Worm (Caenorhabditis elegans) whole organism, early embryonic: ENCODE data around the gene bus-8B.
A peak's percentile ranks its signal among the peaks of the same experiment; 100 is the strongest.

Experiments used
- B0310.2 ChIP-seq: sonication (generic microtip); optimal IDR thresholded peaks from 2 replicates; lab custom pipeline; 2016; ENCODE audit warnings: mild to moderate bottlenecking, missing genetic modification characterization, missing compliant biosample characterization
- F13C5.2 ChIP-seq: sonication (generic microtip); optimal IDR thresholded peaks from 2 replicates; lab custom pipeline; 2017; ENCODE audit warnings: mild to moderate bottlenecking, missing genetic modification characterization, inconsistent platforms, missing compliant biosample characterization
- aly-1 ChIP-seq: sonication (generic microtip); optimal IDR thresholded peaks from 2 replicates; lab custom pipeline; 2016; ENCODE audit warnings: missing genetic modification characterization, missing compliant biosample characterization
- ama-1 ChIP-seq: fragments of 150-350 bp; optimal IDR thresholded peaks from 2 replicates; lab custom pipeline; 2014
- ceh-13 ChIP-seq: fragments of 200-800 bp; sonication (Bioruptor generic); optimal IDR thresholded peaks from 2 replicates; lab custom pipeline; 2018; ENCODE audit warnings: mild to moderate bottlenecking, missing genetic modification characterization, missing compliant biosample characterization
- ceh-36 ChIP-seq: sonication (generic microtip); optimal IDR thresholded peaks from 2 replicates; lab custom pipeline; 2016; ENCODE audit warnings: missing genetic modification characterization, inconsistent platforms, missing compliant biosample characterization
- ets-7 ChIP-seq: sonication (generic microtip); optimal IDR thresholded peaks from 2 replicates; lab custom pipeline; 2016; ENCODE audit warnings: missing genotype, missing genetic modification characterization, missing compliant biosample characterization
- flt-1 ChIP-seq: fragments of 200-800 bp; sonication (Bioruptor generic); IDR thresholded peaks from 2 replicates; pipeline ENCODE4 v1.3.6; 2022; ENCODE audit warnings: missing genetic modification characterization, missing compliant biosample characterization
- hmbx-1 ChIP-seq: sonication (generic microtip); optimal IDR thresholded peaks from 2 replicates; lab custom pipeline; 2016; ENCODE audit warnings: mild to moderate bottlenecking, missing genetic modification characterization, missing compliant biosample characterization
- hmg-4 ChIP-seq: fragments of 200-800 bp; sonication (Bioruptor generic); optimal IDR thresholded peaks from 2 replicates; lab custom pipeline; 2018; ENCODE audit warnings: mild to moderate bottlenecking, missing genetic modification characterization, missing compliant biosample characterization
- hnd-1 ChIP-seq: sonication (generic microtip); optimal IDR thresholded peaks from 2 replicates; lab custom pipeline; 2016; ENCODE audit warnings: missing genetic modification characterization, missing compliant biosample characterization
- pes-1 ChIP-seq: fragments of 200-800 bp; sonication (Bioruptor generic); IDR thresholded peaks from 2 replicates; pipeline ENCODE4 v1.3.6; 2022; ENCODE audit warnings: missing genetic modification reagents, missing genetic modification characterization, missing compliant biosample characterization
- scrt-1 ChIP-seq: fragments of 200-800 bp; sonication (Bioruptor generic); IDR thresholded peaks from 2 replicates; pipeline ENCODE4 v1.3.6; 2022; ENCODE audit warnings: missing genetic modification characterization, missing compliant biosample characterization
- sea-1 ChIP-seq: fragments of 200-800 bp; sonication (Bioruptor generic); conservative IDR thresholded peaks from 2 replicates; pipeline ENCODE4 v1.3.6; 2022; ENCODE audit warnings: missing genetic modification characterization, missing compliant biosample characterization
- tbx-11 ChIP-seq: fragments of 200-800 bp; sonication (Bioruptor generic); IDR thresholded peaks from 2 replicates; pipeline ENCODE4 v1.3.6; 2022; ENCODE audit warnings: missing genetic modification characterization, missing compliant biosample characterization
- tbx-37 ChIP-seq: fragments of 200-800 bp; sonication (Bioruptor generic); conservative IDR thresholded peaks from 2 replicates; pipeline ENCODE4 v1.3.6; 2022; ENCODE audit warnings: missing genetic modification reagents, missing genetic modification characterization, missing compliant biosample characterization
- tra-4 ChIP-seq: sonication (generic microtip); optimal IDR thresholded peaks from 2 replicates; lab custom pipeline; 2017; ENCODE audit warnings: missing genetic modification characterization, missing compliant biosample characterization

bus-8B gene

ce11 chrX:5479876-5480580, 13.1 kb upstream of the bus-8B start:
- peak; percentile 65 for TF ChIP-seq B0310.2
- TF ChIP-seq hmg-4 (GFP tag; lab: Kevin White, UChicago) = peak; percentile 54
- TF ChIP-seq F13C5.2 (tag; lab: Kevin White, UChicago) = no peak
- peak; percentile 34; the same call in 1 of the 2 replicates for TF ChIP-seq tbx-37 (GFP tag; lab: Robert Waterston, UW)

DNA sequence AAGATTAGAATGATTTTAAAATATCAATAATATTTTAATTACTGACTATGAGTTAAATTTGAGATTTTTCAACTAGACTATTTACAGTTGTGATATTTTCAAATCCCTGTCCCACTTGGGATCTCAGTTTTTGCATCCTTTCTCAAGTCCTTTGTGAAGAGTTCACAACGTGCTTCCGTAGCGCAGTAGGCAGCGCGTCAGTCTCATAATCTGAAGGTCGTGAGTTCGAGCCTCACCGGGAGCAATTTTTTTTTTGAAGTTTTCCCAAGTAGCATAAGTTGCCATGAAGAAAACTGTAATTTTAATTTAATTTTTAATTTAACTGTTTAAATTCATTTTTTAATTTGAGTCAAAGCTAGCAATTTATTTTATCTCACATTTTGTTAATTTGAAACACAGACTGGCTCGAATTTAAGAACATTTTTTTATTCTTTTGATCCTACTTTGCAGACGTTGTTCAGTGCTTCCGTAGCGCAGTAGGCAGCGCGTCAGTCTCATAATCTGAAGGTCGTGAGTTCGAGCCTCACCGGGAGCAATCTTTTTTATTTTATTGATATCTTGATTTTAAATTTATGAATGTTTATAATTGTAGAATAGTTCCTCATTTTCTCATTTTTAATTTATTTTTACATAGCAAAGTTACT, 7.7 kb upstream of the bus-8B start:
- TF ChIP-seq pes-1 (GFP tag; lab: Robert Waterston, UW) (peak; percentile 62; the same call in 1 of the 2 replicates), ama-1 (lab: Kevin White, UChicago) (no peak), aly-1 (no peak), tbx-11 (GFP tag; lab: Robert Waterston, UW) (no peak), tbx-37 (GFP tag; lab: Robert Waterston, UW) (peak; percentile 29; the same call in 1 of the 2 replicates), ceh-13 (no peak), sea-1 (GFP tag; lab: Robert Waterston, UW) (0 out of 2 replicates have a peak, but pooled peaks have one; percentile 12), tra-4 (tag; lab: Kevin White, UChicago) (no peak), ceh-36 (tag; lab: Kevin White, UChicago) (peak; percentile 43), flt-1 (GFP tag; lab: Robert Waterston, UW) (0 out of 2 replicates have a peak, but pooled peaks have one; percentile 45), scrt-1 (GFP tag; lab: Robert Waterston, UW) (no peak), B0310.2 (no peak)

DNA sequence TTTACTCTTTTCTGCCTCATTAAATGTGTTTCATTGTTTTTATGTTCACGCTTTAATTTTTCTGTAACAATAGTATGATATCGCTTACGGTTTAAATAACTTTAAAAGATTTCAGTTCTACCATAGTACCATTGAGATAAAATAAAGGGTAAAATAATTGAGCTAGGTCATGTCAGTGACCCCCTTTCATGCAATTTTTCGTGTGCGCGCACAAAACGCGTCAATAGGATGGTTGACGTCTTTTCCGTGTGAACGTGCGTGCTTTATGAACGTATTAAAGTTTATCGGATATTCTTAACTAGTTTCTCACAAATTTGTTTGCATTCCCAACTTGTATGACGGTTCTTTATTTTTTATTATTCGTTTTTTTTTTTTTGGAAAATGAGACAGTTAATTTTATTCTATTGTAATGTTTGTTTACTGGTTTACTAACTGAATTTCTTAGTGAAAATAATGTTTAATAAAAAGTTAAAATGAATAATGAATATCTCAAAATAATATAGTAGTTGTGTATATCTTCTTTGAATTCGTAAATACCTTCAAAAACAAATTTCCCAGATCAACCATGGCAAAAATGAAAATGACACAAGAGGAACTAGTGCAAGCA, 7.1 kb upstream of the bus-8B start, which contains the start of gene C25F6.1:
Gene C25F6.1, plus strand, starts transcription at position 557 of the 607 bp plus-strand sequence.
- TF ChIP-seq hmbx-1 (tag; lab: Kevin White, UChicago) (no peak), ama-1 (lab: Kevin White, UChicago) (no peak), ceh-36 (tag; lab: Kevin White, UChicago) (no peak), tra-4 (tag; lab: Kevin White, UChicago) (no peak), sea-1 (GFP tag; lab: Robert Waterston, UW) (no peak), hnd-1 (no peak), pes-1 (GFP tag; lab: Robert Waterston, UW) (no peak), B0310.2 (no peak), tbx-37 (GFP tag; lab: Robert Waterston, UW) (no peak), ets-7 (tag; lab: Kevin White, UChicago) (no peak), hmg-4 (GFP tag; lab: Kevin White, UChicago) (no peak), aly-1 (no peak), flt-1 (GFP tag; lab: Robert Waterston, UW) (no peak), F13C5.2 (tag; lab: Kevin White, UChicago) (no peak), tbx-11 (GFP tag; lab: Robert Waterston, UW) (no peak), ceh-13 (no peak), scrt-1 (GFP tag; lab: Robert Waterston, UW) (no peak)

DNA sequence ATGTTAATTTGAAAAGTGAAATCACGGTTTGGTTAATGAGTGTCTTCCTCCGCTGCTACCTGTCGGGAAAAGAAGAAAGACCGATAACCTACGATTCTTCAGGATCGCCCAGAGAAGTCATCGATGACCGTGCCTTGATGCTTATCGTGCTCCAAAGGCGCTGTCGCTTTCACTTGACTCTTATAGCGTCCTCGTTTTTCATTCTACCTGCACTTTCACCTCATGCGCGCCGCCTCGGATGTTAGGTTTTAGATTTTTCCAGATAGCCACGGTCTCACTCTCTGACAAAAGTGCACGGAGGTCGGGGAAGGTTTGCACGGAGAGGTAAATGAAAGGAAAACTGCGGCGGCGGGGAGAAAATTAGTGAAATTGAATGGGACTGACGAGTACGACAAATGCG, 4.3 kb upstream of the bus-8B start:
- TF ChIP-seq flt-1 (GFP tag; lab: Robert Waterston, UW) = no peak
- TF ChIP-seq ceh-13 = no peak
- TF ChIP-seq ceh-36 (tag; lab: Kevin White, UChicago) = no peak
- TF ChIP-seq tra-4 (tag; lab: Kevin White, UChicago) = no peak

DNA sequence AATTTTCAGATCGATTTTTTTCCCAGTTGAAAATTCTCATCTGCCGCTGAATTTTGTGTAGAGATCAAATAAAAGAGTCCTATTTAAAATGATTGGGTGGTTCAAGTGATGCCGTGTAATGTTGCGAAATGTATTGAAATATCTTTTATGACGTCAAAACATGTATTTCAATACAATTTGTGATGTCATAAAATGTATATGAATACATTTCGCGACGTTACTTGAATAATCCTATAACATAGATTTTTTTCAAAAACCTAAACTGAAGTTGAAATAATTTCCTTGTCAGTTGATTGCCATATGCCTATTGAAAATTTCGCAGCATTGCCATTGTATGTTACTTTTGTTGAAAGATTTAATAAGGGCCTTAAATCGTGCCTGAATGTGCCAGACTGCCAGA, 3.6 kb upstream of the bus-8B start, which contains the start of gene F55D1.1:
Gene F55D1.1, plus strand, starts transcription at position 301 of the 400 bp plus-strand sequence.
- TF ChIP-seq hmg-4 (GFP tag; lab: Kevin White, UChicago) = no peak
- no peak for TF ChIP-seq ets-7 (tag; lab: Kevin White, UChicago)
- TF ChIP-seq flt-1 (GFP tag; lab: Robert Waterston, UW) = no peak
- no peak for TF ChIP-seq ceh-36 (tag; lab: Kevin White, UChicago)
- TF ChIP-seq hnd-1 = no peak
- no peak for TF ChIP-seq hmbx-1 (tag; lab: Kevin White, UChicago)
- TF ChIP-seq ceh-13 = no peak
- no peak for TF ChIP-seq aly-1
- no peak for TF ChIP-seq pes-1 (GFP tag; lab: Robert Waterston, UW)
- no peak for TF ChIP-seq F13C5.2 (tag; lab: Kevin White, UChicago)
- TF ChIP-seq tra-4 (tag; lab: Kevin White, UChicago) = no peak
- TF ChIP-seq sea-1 (GFP tag; lab: Robert Waterston, UW) = no peak
- no peak for TF ChIP-seq tbx-37 (GFP tag; lab: Robert Waterston, UW)
- no peak for TF ChIP-seq tbx-11 (GFP tag; lab: Robert Waterston, UW)
- TF ChIP-seq B0310.2 = no peak
- TF ChIP-seq ama-1 (lab: Kevin White, UChicago) = no peak
- TF ChIP-seq scrt-1 (GFP tag; lab: Robert Waterston, UW) = no peak

- TF ChIP-seq flt-1 (GFP tag; lab: Robert Waterston, UW) = no peak
- no peak for TF ChIP-seq sea-1 (GFP tag; lab: Robert Waterston, UW)
- TF ChIP-seq ets-7 (tag; lab: Kevin White, UChicago) = no peak
- TF ChIP-seq tra-4 (tag; lab: Kevin White, UChicago) = no peak
- TF ChIP-seq ceh-13 = no peak
- TF ChIP-seq ceh-36 (tag; lab: Kevin White, UChicago) = no peak
- no peak for TF ChIP-seq ama-1 (lab: Kevin White, UChicago)
- no peak for TF ChIP-seq hmbx-1 (tag; lab: Kevin White, UChicago)
- TF ChIP-seq pes-1 (GFP tag; lab: Robert Waterston, UW) = no peak
- no peak for TF ChIP-seq tbx-11 (GFP tag; lab: Robert Waterston, UW)
- no peak for TF ChIP-seq aly-1
- no peak for TF ChIP-seq F13C5.2 (tag; lab: Kevin White, UChicago)
- no peak for TF ChIP-seq tbx-37 (GFP tag; lab: Robert Waterston, UW)
- TF ChIP-seq hnd-1 = no peak
- no peak for TF ChIP-seq hmg-4 (GFP tag; lab: Kevin White, UChicago)
Measured at ce11 chrX:5505148-5505547, 12.0 kb downstream of the bus-8B start, which contains the start of gene T23F2.2. T23F2.2 (minus strand) TSS chrX:5505248.
